Worm (Caenorhabditis elegans) whole organism, young adult: ENCODE measurements around the gene K09E2.3.
A peak's percentile ranks its signal among the peaks of the same experiment; 100 is the strongest.

ENCODE experiments used
- B0019.2 ChIP-seq: fragments of 200-800 bp; sonication (Bioruptor generic); conservative IDR thresholded peaks from 2 replicates; pipeline ENCODE4 v1.3.6; 2022; ENCODE audit warnings: missing genetic modification reagents, missing genetic modification characterization, missing compliant biosample characterization
- F23B12.7 ChIP-seq: sonication (generic microtip); optimal IDR thresholded peaks from 2 replicates; lab custom pipeline; 2017; ENCODE audit warnings: missing genetic modification characterization, mild to moderate bottlenecking, missing compliant biosample characterization, antibody characterized with exemption, moderate library complexity; ENCODE audit not compliant: insufficient read depth
- F39B2.1 ChIP-seq: fragments of 200-800 bp; sonication (Bioruptor generic); IDR thresholded peaks from 2 replicates; pipeline ENCODE4 v1.3.6; 2022; ENCODE audit warnings: missing genetic modification reagents, missing genetic modification characterization, missing compliant biosample characterization
- Y53F4B.3 ChIP-seq: fragments of 200-800 bp; sonication (Bioruptor generic); IDR thresholded peaks from 2 replicates; pipeline ENCODE4 v1.3.6; 2022; ENCODE audit warnings: missing genetic modification reagents, missing genetic modification characterization, missing compliant biosample characterization
- Y56A3A.18 ChIP-seq: fragments of 200-800 bp; sonication (Bioruptor generic); IDR thresholded peaks from 2 replicates; pipeline ENCODE4 v1.3.6; 2022; ENCODE audit warnings: missing genetic modification reagents, missing genetic modification characterization, missing compliant biosample characterization
- Y79H2A.3 ChIP-seq: fragments of 200-800 bp; sonication (Bioruptor generic); conservative IDR thresholded peaks from 2 replicates; pipeline ENCODE4 v1.3.6; 2022; ENCODE audit warnings: missing genetic modification reagents, missing genetic modification characterization, missing compliant biosample characterization
- aptf-2 ChIP-seq: fragments of 200-800 bp; sonication (Bioruptor generic); conservative IDR thresholded peaks from 2 replicates; pipeline ENCODE4 v1.3.6; 2022; ENCODE audit warnings: missing genetic modification reagents, missing genetic modification characterization, missing compliant biosample characterization
- aptf-3 ChIP-seq: fragments of 200-800 bp; sonication (Bioruptor generic); IDR thresholded peaks from 2 replicates; pipeline ENCODE4 v1.3.6; 2022; ENCODE audit warnings: missing genetic modification characterization, missing compliant biosample characterization
- cebp-1 ChIP-seq, 2 experiments: fragments of 200-800 bp in 1 of 2; sonication (Bioruptor generic) in 1 of 2; sonication (generic microtip) in 1 of 2; IDR thresholded peaks in 1 of 2; optimal IDR thresholded peaks in 1 of 2; 2 replicates each; pipeline versions ENCODE4 v1.3.6 to Lab custom; 2017 to 2022; ENCODE audit warnings: missing compliant biosample characterization in 2 of 2, missing genetic modification characterization in 2 of 2, mild to moderate bottlenecking in 1 of 2, missing genetic modification reagents in 1 of 2, moderate library complexity in 1 of 2
- ceh-27 ChIP-seq: fragments of 200-800 bp; sonication (Bioruptor generic); optimal IDR thresholded peaks from 2 replicates; lab custom pipeline; 2018; ENCODE audit warnings: mild to moderate bottlenecking, missing genetic modification characterization, moderate library complexity, missing compliant biosample characterization
- dpl-1 ChIP-seq: fragments of 150-350 bp; optimal IDR thresholded peaks from 2 replicates; lab custom pipeline; 2014; ENCODE audit warnings: missing biosample characterization, missing genetic modification reagents, missing genetic modification characterization
- egl-44 ChIP-seq: fragments of 200-800 bp; sonication (Bioruptor generic); IDR thresholded peaks from 2 replicates; pipeline ENCODE4 v1.3.6; 2022; ENCODE audit warnings: missing genetic modification reagents, missing genetic modification characterization, missing compliant biosample characterization
- ekl-4 ChIP-seq: fragments of 200-800 bp; sonication (Bioruptor generic); IDR thresholded peaks from 2 replicates; pipeline ENCODE4 v1.3.6; 2022; ENCODE audit warnings: missing genetic modification reagents, missing genetic modification characterization, missing compliant biosample characterization
- hlh-12 ChIP-seq: sonication (generic microtip); optimal IDR thresholded peaks from 2 replicates; lab custom pipeline; 2016; ENCODE audit warnings: missing genetic modification characterization, missing compliant biosample characterization
- hmg-1.2 ChIP-seq: fragments of 200-800 bp; sonication (Bioruptor generic); IDR thresholded peaks from 2 replicates; pipeline ENCODE4 v1.3.6; 2022; ENCODE audit warnings: missing genetic modification reagents, missing genetic modification characterization, missing compliant biosample characterization
- let-526 ChIP-seq: fragments of 200-800 bp; sonication (Bioruptor generic); IDR thresholded peaks from 2 replicates; pipeline ENCODE4 v1.3.6; 2022; ENCODE audit warnings: missing genetic modification reagents, missing genetic modification characterization, missing compliant biosample characterization
- lin-40 ChIP-seq: sonication (generic microtip); optimal IDR thresholded peaks from 2 replicates; lab custom pipeline; 2016; ENCODE audit warnings: missing genetic modification characterization, mild to moderate bottlenecking, missing compliant biosample characterization, missing genotype, missing genetic modification reagents
- lsy-27 ChIP-seq: sonication (generic microtip); optimal IDR thresholded peaks from 2 replicates; lab custom pipeline; 2017; ENCODE audit warnings: missing genetic modification characterization, mild to moderate bottlenecking, missing compliant biosample characterization, antibody characterized with exemption, missing genotype, borderline replicate concordance; ENCODE audit not compliant: insufficient read depth
- madf-8 ChIP-seq: fragments of 200-800 bp; sonication (Bioruptor generic); conservative IDR thresholded peaks from 2 replicates; pipeline ENCODE4 v1.3.6; 2022; ENCODE audit warnings: missing genetic modification reagents, missing genetic modification characterization, missing compliant biosample characterization
- nfya-2 ChIP-seq: fragments of 200-800 bp; sonication (Bioruptor generic); IDR thresholded peaks from 2 replicates; pipeline ENCODE4 v1.3.6; 2022; ENCODE audit warnings: missing genetic modification reagents, missing genetic modification characterization, missing compliant biosample characterization
- nfyb-1 ChIP-seq: fragments of 200-800 bp; sonication (Bioruptor generic); IDR thresholded peaks from 2 replicates; pipeline ENCODE4 v1.3.6; 2022; ENCODE audit warnings: missing genetic modification reagents, missing genetic modification characterization, missing compliant biosample characterization
- nhr-80 ChIP-seq: sonication (generic microtip); optimal IDR thresholded peaks from 2 replicates; lab custom pipeline; 2016; ENCODE audit warnings: missing genetic modification characterization, missing compliant biosample characterization
- pbrm-1 ChIP-seq: fragments of 200-800 bp; sonication (Bioruptor generic); IDR thresholded peaks from 2 replicates; pipeline ENCODE4 v1.3.6; 2022; ENCODE audit warnings: missing genetic modification reagents, missing genetic modification characterization, missing compliant biosample characterization
- pha-4 ChIP-seq: fragments of 150-350 bp; sonication (generic microtip); optimal IDR thresholded peaks from 2 replicates; lab custom pipeline; 2014; ENCODE audit warnings: missing biosample characterization, missing genetic modification reagents, missing genetic modification characterization
- snpc-3.4 ChIP-seq: sonication (generic microtip); optimal IDR thresholded peaks from 2 replicates; lab custom pipeline; 2017; ENCODE audit warnings: missing genetic modification characterization, mild to moderate bottlenecking, missing compliant biosample characterization, antibody characterized with exemption, moderate library complexity, missing genotype, missing genetic modification reagents
- snpc-4 ChIP-seq, 5 experiments: fragments of 150-350 bp in 1 of 5; sonication (generic microtip) in 4 of 5; optimal IDR thresholded peaks; 2 replicates each; lab custom pipeline; 2014 to 2018; ENCODE audit warnings: missing genetic modification characterization in 5 of 5, missing biosample characterization in 3 of 5, antibody characterized with exemption in 2 of 5, mild to moderate bottlenecking in 2 of 5, missing compliant biosample characterization in 2 of 5, missing genotype in 2 of 5, moderate library complexity in 2 of 5, missing genetic modification reagents in 1 of 5
- tlf-1 ChIP-seq: fragments of 200-800 bp; sonication (Bioruptor generic); optimal IDR thresholded peaks from 2 replicates; lab custom pipeline; 2018; ENCODE audit warnings: mild to moderate bottlenecking, missing genetic modification characterization, missing compliant biosample characterization
- unc-62 ChIP-seq: fragments of 150-350 bp; optimal IDR thresholded peaks from 2 replicates; lab custom pipeline; 2014; ENCODE audit warnings: missing biosample characterization, missing genetic modification reagents, missing genetic modification characterization
- ztf-26 ChIP-seq: sonication (generic microtip); optimal IDR thresholded peaks from 2 replicates; lab custom pipeline; 2017; ENCODE audit warnings: missing genetic modification characterization, missing compliant biosample characterization

Gene K09E2.3

ce11 chrX:8709424-8709823, 36.5 kb downstream of the K09E2.3 start, which contains the start of gene kreg-1:
TSS of gene kreg-1 (plus strand) at chrX:8709764.
- TF ChIP-seq pbrm-1 (no peak), ceh-27 (no peak), nfyb-1 (GFP tag; lab: Robert Waterston, UW) (no peak)

- TF ChIP-seq ekl-4 (GFP tag; lab: Robert Waterston, UW) (no peak), snpc-4 (GFP tag; optimal IDR thresholded peaks at IDR 0.05; lab: Kevin White, UChicago) (no peak), snpc-4 (tag; optimal IDR thresholded peaks at IDR 0.05; lab: Kevin White, UChicago) (no peak), tlf-1 (no peak), Y53F4B.3 (GFP tag; lab: Robert Waterston, UW) (no peak), nhr-80 (no peak), unc-62 (peak; percentile 72)
Observed at ce11 chrX:8711141-8711645, 38.3 kb downstream of the K09E2.3 start, which contains the start of gene F53A9.1. TSS of gene F53A9.1 (plus strand) at chrX:8711595.

ce11 chrX:8712662-8713061, 39.8 kb downstream of the K09E2.3 start:
- TF ChIP-seq nhr-80 (peak; percentile 72), cebp-1 (GFP tag; IDR thresholded peaks at IDR 0.05; lab: Robert Waterston, UW) (no peak), cebp-1 (tag; optimal IDR thresholded peaks at IDR 0.05; lab: Kevin White, UChicago) (peak; percentile 25), lin-40 (no peak), unc-62 (peak; percentile 11)

- no peak for TF ChIP-seq B0019.2
- no peak for TF ChIP-seq nfya-2 (GFP tag; lab: Robert Waterston, UW)
- TF ChIP-seq nhr-80: peak; percentile 4
- TF ChIP-seq, all 124 proteins: peak for 1
Observed at ce11 chrX:8713754-8714295, 40.9 kb downstream of the K09E2.3 start, which contains the start of gene F53A9.6. TSS of gene F53A9.6 (minus strand) at chrX:8713804.

ce11 chrX:8714845-8715244, 42.0 kb downstream of the K09E2.3 start:
- peak; percentile 5 for TF ChIP-seq nhr-80
- TF ChIP-seq F23B12.7 (tag; lab: Kevin White, UChicago): no peak
- TF ChIP-seq, all 124 proteins: peak for 1

DNA sequence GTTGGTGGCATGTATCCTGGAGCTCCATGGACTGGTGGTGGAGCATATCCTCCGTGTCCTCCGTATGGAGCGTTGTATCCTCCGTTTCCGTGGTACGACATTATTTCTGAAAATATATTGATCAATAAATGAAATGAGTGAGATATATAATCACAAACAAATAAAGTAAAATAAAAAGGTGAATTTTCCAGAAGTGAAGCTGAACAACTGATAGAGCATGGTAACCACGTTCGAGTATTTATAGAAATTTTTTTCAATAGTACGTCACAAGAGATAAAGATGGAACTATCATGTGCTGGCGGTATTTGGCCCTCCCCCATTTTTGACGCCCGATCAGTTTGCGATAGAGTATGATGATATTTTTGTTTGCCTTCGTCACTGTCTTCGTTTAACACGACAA, 43.9 kb downstream of the K09E2.3 start, which contains the start of gene F53A9.7:
Gene F53A9.7 (minus strand): TSS at position 101 of the 400 bp plus-strand sequence.
- TF ChIP-seq pha-4 (no peak), dpl-1 (GFP tag; lab: Kevin White, UChicago) (no peak), lsy-27 (tag; lab: Kevin White, UChicago) (no peak)

- TF ChIP-seq aptf-3 (GFP tag; lab: Robert Waterston, UW) (no peak), ztf-26 (tag; lab: Kevin White, UChicago) (no peak), egl-44 (GFP tag; lab: Robert Waterston, UW) (no peak), hmg-1.2 (GFP tag; lab: Robert Waterston, UW) (no peak), hlh-12 (no peak), snpc-3.4 (no peak), let-526 (GFP tag; lab: Robert Waterston, UW) (0 out of 2 replicates have a peak, but pooled peaks have one; percentile 63), madf-8 (no peak), F39B2.1 (no peak), cebp-1 (GFP tag; IDR thresholded peaks at IDR 0.05; lab: Robert Waterston, UW) (no peak), cebp-1 (tag; optimal IDR thresholded peaks at IDR 0.05; lab: Kevin White, UChicago) (peak; percentile 7), aptf-2 (GFP tag; lab: Robert Waterston, UW) (no peak), Y79H2A.3 (GFP tag; lab: Robert Waterston, UW) (0 out of 2 replicates have a peak, but pooled peaks have one; percentile 30), Y56A3A.18 (GFP tag; lab: Robert Waterston, UW) (0 out of 2 replicates have a peak, but pooled peaks have one; percentile 33)
Observed at ce11 chrX:8718153-8718552, 45.3 kb downstream of the K09E2.3 start.
